Worm (Caenorhabditis elegans) whole organism, mixed stage, embryonic: ENCODE measurements around the gene cnd-1.

ENCODE experiments used
- M03D4.4 ChIP-seq: sonication (generic microtip); optimal IDR thresholded peaks from 2 replicates; lab custom pipeline; 2017; ENCODE audit warnings: mild to moderate bottlenecking, missing genetic modification characterization, missing compliant biosample characterization
- bed-3 ChIP-seq: fragments of 200-800 bp; sonication (Bioruptor generic); optimal IDR thresholded peaks from 3 replicates; lab custom pipeline; 2018; ENCODE audit warnings: mild to moderate bottlenecking, missing genetic modification characterization, moderate library complexity, missing compliant biosample characterization
- blmp-1 ChIP-seq: fragments of 150-350 bp; optimal IDR thresholded peaks from 2 replicates; lab custom pipeline; 2014; ENCODE audit warnings: missing biosample characterization, missing genetic modification characterization
- ceh-39 ChIP-seq: fragments of 150-350 bp; optimal IDR thresholded peaks from 2 replicates; lab custom pipeline; 2014; ENCODE audit warnings: missing biosample characterization, missing genetic modification characterization
- ceh-43 ChIP-seq: fragments of 200-800 bp; sonication (Bioruptor generic); optimal IDR thresholded peaks from 2 replicates; lab custom pipeline; 2018; ENCODE audit warnings: mild to moderate bottlenecking, missing genetic modification characterization, moderate library complexity, missing compliant biosample characterization
- ceh-83 ChIP-seq: fragments of 200-800 bp; sonication (Bioruptor generic); optimal IDR thresholded peaks from 2 replicates; lab custom pipeline; 2018; ENCODE audit warnings: mild to moderate bottlenecking, missing genetic modification characterization, missing compliant biosample characterization
- ces-1 ChIP-seq: fragments of 150-350 bp; optimal IDR thresholded peaks from 2 replicates; lab custom pipeline; 2014; ENCODE audit warnings: missing biosample characterization, missing genetic modification reagents, missing genetic modification characterization
- drap-1 ChIP-seq: fragments of 200-800 bp; sonication (Bioruptor generic); optimal IDR thresholded peaks from 3 replicates; lab custom pipeline; 2018; ENCODE audit warnings: mild to moderate bottlenecking, missing genetic modification characterization, missing compliant biosample characterization
- elt-1 ChIP-seq: sonication (generic microtip); optimal IDR thresholded peaks from 2 replicates; lab custom pipeline; 2017; ENCODE audit warnings: missing genetic modification characterization, mild to moderate bottlenecking, missing compliant biosample characterization, antibody characterized with exemption, moderate library complexity, borderline replicate concordance; ENCODE audit not compliant: insufficient read depth
- elt-3 ChIP-seq: fragments of 150-350 bp; optimal IDR thresholded peaks from 2 replicates; lab custom pipeline; 2014; ENCODE audit warnings: missing biosample characterization, missing genetic modification characterization
- flh-1 ChIP-seq: fragments of 200-800 bp; sonication (Bioruptor generic); optimal IDR thresholded peaks from 2 replicates; lab custom pipeline; 2018; ENCODE audit warnings: mild to moderate bottlenecking, missing genetic modification characterization, moderate library complexity, missing compliant biosample characterization
- ham-2 ChIP-seq: fragments of 200-800 bp; sonication (Bioruptor generic); optimal IDR thresholded peaks from 2 replicates; lab custom pipeline; 2018; ENCODE audit warnings: mild to moderate bottlenecking, missing genetic modification characterization, missing compliant biosample characterization
- hlh-1 ChIP-seq: fragments of 150-350 bp; optimal IDR thresholded peaks from 2 replicates; lab custom pipeline; 2014; ENCODE audit warnings: missing biosample characterization, missing genetic modification reagents, missing genetic modification characterization
- lin-13 ChIP-seq: fragments of 150-350 bp; optimal IDR thresholded peaks from 2 replicates; lab custom pipeline; 2014; ENCODE audit warnings: missing biosample characterization, missing genetic modification characterization
- lin-32 ChIP-seq: fragments of 200-800 bp; sonication (Bioruptor generic); optimal IDR thresholded peaks from 2 replicates; lab custom pipeline; 2018; ENCODE audit warnings: mild to moderate bottlenecking, missing genetic modification characterization, missing compliant biosample characterization
- lsy-2 ChIP-seq: fragments of 150-350 bp; optimal IDR thresholded peaks from 2 replicates; lab custom pipeline; 2014; ENCODE audit warnings: missing biosample characterization, missing genetic modification characterization
- mab-5 ChIP-seq: fragments of 150-350 bp; optimal IDR thresholded peaks from 2 replicates; lab custom pipeline; 2014; ENCODE audit warnings: missing biosample characterization, missing genetic modification characterization
- mep-1 ChIP-seq: fragments of 150-350 bp; optimal IDR thresholded peaks from 2 replicates; lab custom pipeline; 2017; ENCODE audit warnings: missing biosample characterization, missing genetic modification reagents, missing genetic modification characterization, inconsistent platforms
- mls-2 ChIP-seq: sonication (generic microtip); optimal IDR thresholded peaks from 2 replicates; lab custom pipeline; 2016; ENCODE audit warnings: mild to moderate bottlenecking, missing genetic modification characterization, moderate library complexity, missing compliant biosample characterization
- nhr-12 ChIP-seq: fragments of 150-350 bp; optimal IDR thresholded peaks from 2 replicates; lab custom pipeline; 2014; ENCODE audit warnings: missing biosample characterization, missing genetic modification characterization
- nhr-2 ChIP-seq: fragments of 150-350 bp; optimal IDR thresholded peaks from 2 replicates; lab custom pipeline; 2014; ENCODE audit warnings: missing biosample characterization, missing genetic modification characterization
- nhr-237 ChIP-seq: fragments of 150-350 bp; optimal IDR thresholded peaks from 2 replicates; lab custom pipeline; 2014; ENCODE audit warnings: missing biosample characterization, missing genetic modification characterization
- nhr-28 ChIP-seq: fragments of 150-350 bp; optimal IDR thresholded peaks from 2 replicates; lab custom pipeline; 2014; ENCODE audit warnings: missing biosample characterization, missing genetic modification characterization
- nhr-76 ChIP-seq: sonication (generic microtip); optimal IDR thresholded peaks from 2 replicates; lab custom pipeline; 2017; ENCODE audit warnings: missing biosample characterization, missing genetic modification characterization
- pha-4 ChIP-seq: fragments of 150-350 bp; optimal IDR thresholded peaks from 2 replicates; lab custom pipeline; 2018; ENCODE audit warnings: missing biosample characterization, missing genetic modification reagents, missing genetic modification characterization
- sem-2 ChIP-seq: fragments of 200-800 bp; sonication (Bioruptor generic); optimal IDR thresholded peaks from 2 replicates; lab custom pipeline; 2018; ENCODE audit warnings: mild to moderate bottlenecking, missing genetic modification characterization, missing compliant biosample characterization
- sptf-1 ChIP-seq: sonication (generic microtip); optimal IDR thresholded peaks from 2 replicates; lab custom pipeline; 2017; ENCODE audit warnings: mild to moderate bottlenecking, missing genetic modification characterization, moderate library complexity, missing compliant biosample characterization
- tbx-8 ChIP-seq: fragments of 200-800 bp; sonication (Bioruptor generic); optimal IDR thresholded peaks from 2 replicates; lab custom pipeline; 2018; ENCODE audit warnings: mild to moderate bottlenecking, missing genetic modification characterization, moderate library complexity, missing compliant biosample characterization
- unc-120 ChIP-seq: sonication (generic microtip); optimal IDR thresholded peaks from 2 replicates; lab custom pipeline; 2017; ENCODE audit warnings: missing genetic modification characterization, missing compliant biosample characterization; ENCODE audit not compliant: poor library complexity, severe bottlenecking
- unc-39 ChIP-seq: fragments of 150-350 bp; optimal IDR thresholded peaks from 2 replicates; lab custom pipeline; 2014; ENCODE audit warnings: missing biosample characterization, missing genetic modification characterization
- unc-62 ChIP-seq: fragments of 150-350 bp; optimal IDR thresholded peaks from 2 replicates; lab custom pipeline; 2014; ENCODE audit warnings: missing biosample characterization, missing genetic modification reagents, missing genetic modification characterization
- zip-8 ChIP-seq: fragments of 150-350 bp; optimal IDR thresholded peaks from 2 replicates; lab custom pipeline; 2014; ENCODE audit warnings: missing biosample characterization, missing genetic modification characterization

cnd-1 gene

ce11 chrIII:5285484-5285883 lies 41.0 kb upstream of the cnd-1 start:
- TF ChIP-seq unc-39 (tag; lab: Kevin White, UChicago) (no peak), lin-32 (no peak)

ce11 chrIII:5280228-5280627 lies 35.8 kb upstream of the cnd-1 start:
- TF ChIP-seq mab-5 (tag; lab: Kevin White, UChicago) (no peak), mep-1 (tag; lab: Kevin White, UChicago) (no peak), pha-4 (tag; lab: Kevin White, UChicago) (no peak), unc-39 (tag; lab: Kevin White, UChicago) (no peak), unc-120 (tag; lab: Kevin White, UChicago) (no peak), lsy-2 (no peak), nhr-2 (tag; lab: Kevin White, UChicago) (no peak), ceh-39 (tag; lab: Kevin White, UChicago) (no peak), drap-1 (GFP tag; lab: Kevin White, UChicago) (no peak)

DNA sequence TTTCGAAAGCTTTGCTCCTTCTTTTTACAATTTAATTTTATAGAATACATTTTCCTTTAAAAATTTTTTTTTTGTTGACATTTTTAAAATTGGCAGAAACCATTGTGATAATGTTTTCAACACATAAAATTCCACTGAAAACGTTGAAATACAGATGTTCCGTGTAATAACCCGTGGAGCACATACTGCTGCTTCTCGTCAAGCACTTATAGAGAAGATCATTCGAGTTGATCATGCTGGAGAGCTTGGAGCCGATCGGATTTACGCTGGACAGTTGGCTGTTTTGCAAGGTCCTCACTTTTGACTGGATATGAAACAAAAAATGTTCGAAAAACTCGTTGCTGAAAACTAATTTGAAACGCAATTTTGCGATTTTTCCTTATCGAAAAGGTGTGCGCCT lies 33.3 kb upstream of the cnd-1 start, which contains the start of gene clk-1:
Gene clk-1 (plus strand): TSS at position 155 of the 400 bp plus-strand sequence.
- no peak for TF ChIP-seq ces-1 (GFP tag; lab: Kevin White, UChicago)
- no peak for TF ChIP-seq M03D4.4 (tag; lab: Kevin White, UChicago)
- no peak for TF ChIP-seq lsy-2
- TF ChIP-seq unc-120 (tag; lab: Kevin White, UChicago): no peak
- TF ChIP-seq drap-1 (GFP tag; lab: Kevin White, UChicago): no peak
- TF ChIP-seq bed-3 (GFP tag; lab: Kevin White, UChicago): no peak
- no peak for TF ChIP-seq lin-32
- TF ChIP-seq pha-4 (tag; lab: Kevin White, UChicago): no peak
- no peak for TF ChIP-seq nhr-12 (tag; lab: Kevin White, UChicago)

DNA sequence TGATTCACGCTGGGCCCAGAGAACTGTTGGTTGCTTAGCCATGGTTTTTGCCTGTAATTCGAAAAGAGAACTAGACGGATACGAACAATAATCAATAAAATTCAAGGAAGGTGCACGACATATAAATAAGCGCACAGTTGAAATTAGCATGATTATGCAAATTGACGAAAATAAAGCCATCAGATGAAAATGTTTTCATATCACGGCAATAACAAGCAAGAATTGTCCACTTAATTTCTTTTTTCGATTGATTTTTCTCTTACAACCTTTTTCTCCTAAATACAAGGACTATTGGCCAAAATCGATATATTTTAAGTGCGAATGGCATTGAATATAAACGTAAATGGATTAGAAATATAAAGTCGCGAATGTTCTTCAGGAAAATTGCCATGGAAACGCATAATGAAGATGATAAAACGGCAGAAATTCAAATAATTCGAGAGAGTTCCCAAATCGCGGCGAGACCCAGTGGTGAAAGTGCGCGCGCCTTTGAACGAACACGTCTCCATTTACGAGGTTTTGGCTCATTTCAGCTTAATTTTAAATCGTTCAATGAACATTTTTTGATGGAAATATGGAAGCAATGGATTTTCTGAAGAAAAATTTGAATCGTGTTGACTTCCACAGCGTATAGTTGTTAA lies 30.4 kb upstream of the cnd-1 start, which contains the start of the genes daf-41 and toc-1:
Gene daf-41 (minus strand): TSS at position 51 of the 641 bp plus-strand sequence.
Gene toc-1 (plus strand): TSS at position 537 of the 641 bp plus-strand sequence.
- TF ChIP-seq bed-3 (GFP tag; lab: Kevin White, UChicago) (no peak), tbx-8 (GFP tag; lab: Kevin White, UChicago) (no peak), unc-39 (tag; lab: Kevin White, UChicago) (no peak), hlh-1 (tag; lab: Kevin White, UChicago) (no peak), flh-1 (GFP tag; lab: Kevin White, UChicago) (no peak), sptf-1 (tag; lab: Kevin White, UChicago) (no peak), mab-5 (tag; lab: Kevin White, UChicago) (no peak), mep-1 (tag; lab: Kevin White, UChicago) (peak; percentile 64), elt-1 (no peak), lin-32 (no peak), zip-8 (no peak), lin-13 (no peak), unc-62 (GFP tag; lab: Kevin White, UChicago) (no peak), M03D4.4 (tag; lab: Kevin White, UChicago) (no peak), nhr-237 (tag; lab: Kevin White, UChicago) (peak; percentile 24), drap-1 (GFP tag; lab: Kevin White, UChicago) (no peak), nhr-12 (tag; lab: Kevin White, UChicago) (no peak), ceh-39 (tag; lab: Kevin White, UChicago) (no peak), blmp-1 (tag; lab: Kevin White, UChicago) (no peak), nhr-2 (tag; lab: Kevin White, UChicago) (no peak), nhr-28 (tag; lab: Kevin White, UChicago) (no peak), elt-3 (tag; lab: Kevin White, UChicago) (no peak), ces-1 (GFP tag; lab: Kevin White, UChicago) (peak; percentile 72), ceh-83 (no peak), unc-120 (tag; lab: Kevin White, UChicago) (peak; percentile 56), ham-2 (GFP tag; lab: Kevin White, UChicago) (no peak), ceh-43 (no peak), nhr-76 (no peak), mls-2 (tag; lab: Kevin White, UChicago) (peak; percentile 55), sem-2 (no peak)
